Fruit fly (Drosophila melanogaster) whole organism, prepupa: Measurements from ENCODE around the gene CG17637.
A peak's percentile ranks its signal among the peaks of the same experiment; 100 is the strongest.

Source experiments
- CG10631 ChIP-seq: fragments of 200-800 bp; sonication (Bioruptor generic); optimal IDR thresholded peaks from 2 replicates; lab custom pipeline; 2016; ENCODE audit warnings: missing biosample characterization, missing genetic modification characterization
- CG10669 ChIP-seq: fragments of 200-800 bp; sonication (Bioruptor generic); optimal IDR thresholded peaks from 3 replicates; lab custom pipeline; 2018; ENCODE audit warnings: missing biosample characterization, mild to moderate bottlenecking, missing genetic modification characterization, moderate library complexity
- CG11294 ChIP-seq: fragments of 200-800 bp; sonication (Bioruptor generic); IDR thresholded peaks from 2 replicates; pipeline ENCODE4 v1.3.6; 2022; ENCODE audit warnings: missing biosample characterization, missing genetic modification characterization
- CG11762 ChIP-seq: fragments of 200-800 bp; sonication (Bioruptor generic); optimal IDR thresholded peaks from 3 replicates; lab custom pipeline; 2016; ENCODE audit warnings: missing biosample characterization, missing genetic modification characterization; ENCODE audit not compliant: insufficient read depth
- CG11902 ChIP-seq: fragments of 200-800 bp; sonication (Bioruptor generic); optimal IDR thresholded peaks from 3 replicates; lab custom pipeline; 2016; ENCODE audit warnings: missing biosample characterization, missing genetic modification characterization
- CG15336 ChIP-seq: fragments of 200-800 bp; sonication (Bioruptor generic); IDR thresholded peaks from 2 replicates; pipeline ENCODE4 v1.3.6; 2022; ENCODE audit warnings: missing biosample characterization, missing genetic modification characterization
- CG1621 ChIP-seq: fragments of 200-800 bp; sonication (Bioruptor generic); optimal IDR thresholded peaks from 3 replicates; lab custom pipeline; 2018; ENCODE audit warnings: missing biosample characterization, mild to moderate bottlenecking, missing genetic modification characterization
- CG3032 ChIP-seq: fragments of 200-800 bp; optimal IDR thresholded peaks from 2 replicates; lab custom pipeline; 2019; ENCODE audit warnings: missing biosample characterization, mild to moderate bottlenecking, missing genetic modification characterization, moderate library complexity
- CG31627 ChIP-seq: fragments of 200-800 bp; sonication (Bioruptor generic); optimal IDR thresholded peaks from 3 replicates; lab custom pipeline; 2016; ENCODE audit warnings: missing biosample characterization, missing genetic modification characterization
- CG32006 ChIP-seq: fragments of 200-800 bp; sonication (Bioruptor generic); optimal IDR thresholded peaks from 3 replicates; lab custom pipeline; 2017; ENCODE audit warnings: missing biosample characterization, mild to moderate bottlenecking, missing genetic modification characterization
- CG34406 ChIP-seq: fragments of 200-800 bp; sonication (Bioruptor generic); optimal IDR thresholded peaks from 3 replicates; lab custom pipeline; 2016; ENCODE audit warnings: missing biosample characterization, missing genetic modification characterization
- CG3919 ChIP-seq: fragments of 200-800 bp; sonication (Bioruptor generic); optimal IDR thresholded peaks from 3 replicates; lab custom pipeline; 2016; ENCODE audit warnings: missing biosample characterization, missing genetic modification characterization
- CG4318 ChIP-seq: fragments of 200-800 bp; sonication (Bioruptor generic); optimal IDR thresholded peaks from 3 replicates; lab custom pipeline; 2017; ENCODE audit warnings: missing biosample characterization, mild to moderate bottlenecking, missing genetic modification characterization
- CG6163 ChIP-seq: fragments of 200-800 bp; sonication (Bioruptor generic); IDR thresholded peaks from 3 replicates; pipeline ENCODE4 v1.3.6; 2022; ENCODE audit warnings: missing biosample characterization, missing genetic modification characterization
- CG6276 ChIP-seq: fragments of 200-800 bp; sonication (Bioruptor generic); optimal IDR thresholded peaks from 2 replicates; lab custom pipeline; 2017; ENCODE audit warnings: missing biosample characterization, mild to moderate bottlenecking, missing genetic modification characterization
- CG6792 ChIP-seq: fragments of 200-800 bp; sonication (Bioruptor generic); optimal IDR thresholded peaks from 3 replicates; lab custom pipeline; 2016; ENCODE audit warnings: missing biosample characterization, missing genetic modification characterization
- CG6854 ChIP-seq: fragments of 200-800 bp; sonication (Bioruptor generic); optimal IDR thresholded peaks from 2 replicates; lab custom pipeline; 2017; ENCODE audit warnings: missing biosample characterization, mild to moderate bottlenecking, missing genetic modification characterization
- CG7368 ChIP-seq: fragments of 200-800 bp; sonication (Bioruptor generic); optimal IDR thresholded peaks from 3 replicates; lab custom pipeline; 2016; ENCODE audit warnings: missing biosample characterization, missing genetic modification characterization
- CG8119 ChIP-seq: fragments of 200-800 bp; sonication (Bioruptor generic); IDR thresholded peaks from 3 replicates; pipeline ENCODE4 v1.3.6; 2022; ENCODE audit warnings: missing biosample characterization, missing genetic modification characterization
- CG8319 ChIP-seq: fragments of 200-800 bp; sonication (Bioruptor generic); optimal IDR thresholded peaks from 3 replicates; lab custom pipeline; 2016; ENCODE audit warnings: missing biosample characterization, missing genetic modification characterization
- CG8632 ChIP-seq: fragments of 200-800 bp; sonication (Bioruptor generic); optimal IDR thresholded peaks from 3 replicates; lab custom pipeline; 2016; ENCODE audit warnings: missing biosample characterization, missing genetic modification characterization
- CG9139 ChIP-seq: fragments of 200-800 bp; sonication (Bioruptor generic); optimal IDR thresholded peaks from 3 replicates; lab custom pipeline; 2017; ENCODE audit warnings: missing biosample characterization, mild to moderate bottlenecking, missing genetic modification characterization
- Eip75B ChIP-seq: fragments of 200-800 bp; sonication (Bioruptor generic); optimal IDR thresholded peaks from 3 replicates; lab custom pipeline; 2016; ENCODE audit warnings: missing biosample characterization, missing genetic modification characterization
- Eip78C ChIP-seq: fragments of 200-800 bp; sonication (Bioruptor generic); peaks from one replicate; lab custom pipeline; 2016; ENCODE audit warnings: missing biosample characterization, missing genetic modification characterization
- Eip93F ChIP-seq: fragments of 200-800 bp; sonication (Bioruptor generic); optimal IDR thresholded peaks from 2 replicates; lab custom pipeline; 2016; ENCODE audit warnings: missing biosample characterization, mild to moderate bottlenecking, missing genetic modification characterization
- Ets21C ChIP-seq: fragments of 200-800 bp; sonication (Bioruptor generic); optimal IDR thresholded peaks from 3 replicates; lab custom pipeline; 2016; ENCODE audit warnings: missing biosample characterization, missing genetic modification characterization
- Ets96B ChIP-seq: fragments of 200-800 bp; optimal IDR thresholded peaks from 2 replicates; lab custom pipeline; 2019; ENCODE audit warnings: missing biosample characterization, mild to moderate bottlenecking, missing genetic modification characterization, moderate library complexity
- Hr38 ChIP-seq: sonication (Bioruptor generic); optimal IDR thresholded peaks from 2 replicates; lab custom pipeline; 2016; ENCODE audit warnings: missing biosample characterization, missing genetic modification characterization
- Hr39 ChIP-seq: fragments of 200-800 bp; sonication (Bioruptor generic); optimal IDR thresholded peaks from 2 replicates; lab custom pipeline; 2016; ENCODE audit warnings: missing biosample characterization, missing genetic modification characterization
- Met ChIP-seq: fragments of 200-800 bp; sonication (Bioruptor generic); optimal IDR thresholded peaks from 3 replicates; lab custom pipeline; 2016; ENCODE audit warnings: missing biosample characterization, missing genetic modification characterization
- OdsH ChIP-seq: fragments of 200-800 bp; sonication (Bioruptor generic); optimal IDR thresholded peaks from 3 replicates; lab custom pipeline; 2016; ENCODE audit warnings: missing biosample characterization, missing genetic modification characterization
- Smox ChIP-seq: fragments of 200-800 bp; sonication (Bioruptor generic); optimal IDR thresholded peaks from 3 replicates; lab custom pipeline; 2016; ENCODE audit warnings: missing biosample characterization, missing genetic modification characterization
- Sox14 ChIP-seq: fragments of 200-800 bp; sonication (Bioruptor generic); optimal IDR thresholded peaks from 3 replicates; lab custom pipeline; 2016; ENCODE audit warnings: missing biosample characterization, missing genetic modification characterization
- acj6 ChIP-seq: fragments of 200-800 bp; sonication (Bioruptor generic); optimal IDR thresholded peaks from 3 replicates; lab custom pipeline; 2016; ENCODE audit warnings: missing biosample characterization, missing genetic modification characterization
- cyc ChIP-seq: fragments of 200-800 bp; sonication (Bioruptor generic); optimal IDR thresholded peaks from 3 replicates; lab custom pipeline; 2016; ENCODE audit warnings: missing biosample characterization, missing genetic modification characterization
- dac ChIP-seq: fragments of 200-800 bp; sonication (Bioruptor generic); optimal IDR thresholded peaks from 2 replicates; lab custom pipeline; 2017; ENCODE audit warnings: missing biosample characterization, mild to moderate bottlenecking, missing genetic modification characterization
- dsx ChIP-seq: fragments of 200-800 bp; optimal IDR thresholded peaks from 3 replicates; lab custom pipeline; 2019; ENCODE audit warnings: missing biosample characterization, mild to moderate bottlenecking, missing genetic modification characterization, moderate library complexity; ENCODE audit not compliant: poor library complexity, severe bottlenecking
- eg ChIP-seq: fragments of 200-800 bp; sonication (Bioruptor generic); IDR thresholded peaks from 3 replicates; pipeline ENCODE4 v1.3.6; 2022; ENCODE audit warnings: missing biosample characterization, missing genetic modification characterization
- fd85E ChIP-seq: fragments of 200-800 bp; sonication (Bioruptor generic); optimal IDR thresholded peaks from 3 replicates; lab custom pipeline; 2016; ENCODE audit warnings: missing biosample characterization, missing genetic modification characterization
- fkh ChIP-seq: fragments of 200-800 bp; sonication (Bioruptor generic); optimal IDR thresholded peaks from 3 replicates; lab custom pipeline; 2017; ENCODE audit warnings: missing biosample characterization, mild to moderate bottlenecking, missing genetic modification characterization, moderate library complexity
- lz ChIP-seq: fragments of 200-800 bp; sonication (Bioruptor generic); optimal IDR thresholded peaks from 3 replicates; lab custom pipeline; 2016; ENCODE audit warnings: missing biosample characterization, missing genetic modification characterization
- net ChIP-seq: fragments of 200-800 bp; sonication (Bioruptor generic); optimal IDR thresholded peaks from 3 replicates; lab custom pipeline; 2016; ENCODE audit warnings: missing biosample characterization, missing genetic modification characterization
- pdm3 ChIP-seq: fragments of 200-800 bp; sonication (Bioruptor generic); optimal IDR thresholded peaks from 3 replicates; lab custom pipeline; 2016; ENCODE audit warnings: missing biosample characterization, missing genetic modification characterization
- salr ChIP-seq, 2 experiments: fragments of 200-800 bp; sonication (Bioruptor generic); optimal IDR thresholded peaks; 3 replicates each; lab custom pipeline; 2016 to 2018; ENCODE audit warnings: missing biosample characterization in 2 of 2, missing genetic modification characterization in 2 of 2, mild to moderate bottlenecking in 1 of 2
- ss ChIP-seq, 2 experiments: fragments of 200-800 bp; sonication (Bioruptor generic); optimal IDR thresholded peaks; 2 replicates in 1 of 2; 3 replicates in 1 of 2; lab custom pipeline; 2017 to 2018; ENCODE audit warnings: mild to moderate bottlenecking in 2 of 2, missing biosample characterization in 2 of 2, missing genetic modification characterization in 2 of 2, moderate library complexity in 1 of 2
- svp ChIP-seq: fragments of 200-800 bp; sonication (Bioruptor generic); peaks from one replicate; lab custom pipeline; 2016; ENCODE audit warnings: missing biosample characterization, missing genetic modification characterization
- topi ChIP-seq: fragments of 200-800 bp; sonication (Bioruptor generic); optimal IDR thresholded peaks from 3 replicates; lab custom pipeline; 2016; ENCODE audit warnings: missing biosample characterization, missing genetic modification characterization
- vri ChIP-seq: fragments of 200-800 bp; sonication (Bioruptor generic); optimal IDR thresholded peaks from 3 replicates; lab custom pipeline; 2016; ENCODE audit warnings: missing biosample characterization, mild to moderate bottlenecking, missing genetic modification characterization

The CG17637 gene

DNA sequence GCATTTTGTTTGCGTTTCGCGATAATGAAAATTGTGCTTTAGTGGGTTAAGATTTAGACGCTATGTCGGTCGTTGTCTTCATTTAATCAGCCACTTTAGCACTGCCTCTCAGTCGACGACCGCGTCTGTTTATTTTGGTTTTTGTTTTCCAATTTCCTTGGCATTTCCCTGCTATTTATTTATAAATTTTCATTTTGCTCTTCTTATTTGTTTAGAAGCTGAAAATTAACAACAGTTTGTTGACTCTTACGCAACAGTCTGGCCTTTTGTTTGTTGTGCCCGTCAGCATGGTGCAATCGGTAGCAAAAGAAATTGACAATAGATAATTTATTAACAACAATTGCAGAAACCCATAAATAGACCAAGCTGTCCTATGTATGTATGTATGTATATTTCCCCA lies 3.6 kb downstream of the CG17637 start:
- TF ChIP-seq net (GFP tag; lab: Kevin White, UChicago) = no peak
- no peak for TF ChIP-seq ss (GFP tag; optimal IDR thresholded peaks at IDR 0.05; lab: Kevin White, UChicago)
- TF ChIP-seq CG15336 (GFP tag; lab: Robert Waterston, UW) = 0 out of 2 replicates have a peak, but pooled peaks have one; percentile 18
- TF ChIP-seq Eip75B = no peak
- no peak for TF ChIP-seq fd85E (GFP tag; lab: Kevin White, UChicago)
- TF ChIP-seq CG10669 = no peak
- TF ChIP-seq CG3032 = no peak
- TF ChIP-seq OdsH (GFP tag; lab: Kevin White, UChicago) = no peak
- no peak for TF ChIP-seq Hr39 (GFP tag; lab: Kevin White, UChicago)
- no peak for TF ChIP-seq dac (GFP tag; lab: Kevin White, UChicago)
- TF ChIP-seq CG8319 (GFP tag; lab: Kevin White, UChicago) = no peak
- peak; percentile 70 for TF ChIP-seq Eip78C
- no peak for TF ChIP-seq CG9139 (GFP tag; lab: Kevin White, UChicago)
- TF ChIP-seq CG8119 (GFP tag; lab: Robert Waterston, UW) = no peak
- TF ChIP-seq Ets96B (tag; lab: Kevin White, UChicago) = no peak

dm6 chr3L:20508136-20508635 lies 4.2 kb downstream of the CG17637 start:
- peak; percentile 97 for TF ChIP-seq svp (GFP tag; lab: Kevin White, UChicago)
- TF ChIP-seq salr (GFP tag; optimal IDR thresholded peaks at IDR 0.05; lab: Kevin White, UChicago) = peak in 1 of 2 experiments; percentile 87
- peak; percentile 94 for TF ChIP-seq CG31627 (GFP tag; lab: Kevin White, UChicago)
- TF ChIP-seq lz (GFP tag; lab: Kevin White, UChicago) = peak; percentile 91
- peak; percentile 88 for TF ChIP-seq CG8319 (GFP tag; lab: Kevin White, UChicago)
- TF ChIP-seq eg (GFP tag; lab: Robert Waterston, UW) = peak; percentile 91; the same call in 2 of the 3 replicates
- TF ChIP-seq ss (GFP tag; optimal IDR thresholded peaks at IDR 0.05; lab: Kevin White, UChicago) = peak; percentile 91 to 92
- TF ChIP-seq CG10631 (GFP tag; lab: Kevin White, UChicago) = peak; percentile 93
- peak; percentile 84 for TF ChIP-seq CG15336 (GFP tag; lab: Robert Waterston, UW)
- peak; percentile 88 for TF ChIP-seq CG7368 (GFP tag; lab: Kevin White, UChicago)
- peak; percentile 94 for TF ChIP-seq topi
- TF ChIP-seq CG32006 (GFP tag; lab: Kevin White, UChicago) = peak; percentile 89
- TF ChIP-seq CG8632 (GFP tag; lab: Kevin White, UChicago) = peak; percentile 90
- peak; percentile 70 for TF ChIP-seq dac (GFP tag; lab: Kevin White, UChicago)
- TF ChIP-seq Hr38 = no peak
- peak; percentile 89 for TF ChIP-seq acj6 (GFP tag; lab: Kevin White, UChicago)
- TF ChIP-seq CG6792 = peak; percentile 90
- peak; percentile 99 for TF ChIP-seq fkh (GFP tag; lab: Kevin White, UChicago)
- peak; percentile 82 for TF ChIP-seq Ets96B (tag; lab: Kevin White, UChicago)
- TF ChIP-seq Eip93F = peak; percentile 53
- peak; percentile 85 for TF ChIP-seq CG9139 (GFP tag; lab: Kevin White, UChicago)
- TF ChIP-seq CG6276 (GFP tag; lab: Kevin White, UChicago) = peak; percentile 83
- TF ChIP-seq Smox (GFP tag; lab: Kevin White, UChicago) = peak; percentile 90
- peak; percentile 95 for TF ChIP-seq Met (GFP tag; lab: Kevin White, UChicago)
- TF ChIP-seq CG6163 (GFP tag; lab: Robert Waterston, UW) = no peak; the same call in none of the 3 replicates
- TF ChIP-seq Sox14 (GFP tag; lab: Kevin White, UChicago) = peak; percentile 92
- peak; percentile 91 for TF ChIP-seq CG10669
- peak; percentile 91 for TF ChIP-seq Ets21C (GFP tag; lab: Kevin White, UChicago)
- peak; percentile 82 for TF ChIP-seq CG4318 (GFP tag; lab: Kevin White, UChicago)
- TF ChIP-seq CG11294 (GFP tag; lab: Robert Waterston, UW) = peak; percentile 77
- TF ChIP-seq CG8119 (GFP tag; lab: Robert Waterston, UW) = no peak; the same call in none of the 3 replicates
- peak; percentile 91 for TF ChIP-seq net (GFP tag; lab: Kevin White, UChicago)
- TF ChIP-seq OdsH (GFP tag; lab: Kevin White, UChicago) = peak; percentile 92
- peak; percentile 80 for TF ChIP-seq CG6854 (GFP tag; lab: Kevin White, UChicago)
- peak; percentile 92 for TF ChIP-seq vri (GFP tag; lab: Kevin White, UChicago)
- TF ChIP-seq CG1621 (tag; lab: Kevin White, UChicago) = peak; percentile 84
- peak; percentile 91 for TF ChIP-seq CG34406
- TF ChIP-seq CG11902 (GFP tag; lab: Kevin White, UChicago) = peak; percentile 98
- TF ChIP-seq pdm3 (GFP tag; lab: Kevin White, UChicago) = peak; percentile 93
- TF ChIP-seq CG3919 = peak; percentile 95
- TF ChIP-seq Eip78C = peak; percentile 98
- peak; percentile 59 for TF ChIP-seq dsx (GFP tag; lab: Kevin White, UChicago)
- peak; percentile 83 for TF ChIP-seq CG11762
- TF ChIP-seq cyc (GFP tag; lab: Kevin White, UChicago) = peak; percentile 92
